Worm (Caenorhabditis elegans) whole organism, L4 larva: Measurements from ENCODE around the gene srx-112.
A peak's percentile ranks its signal among the peaks of the same experiment; 100 is the strongest.

Experiments used
- F44E2.7 ChIP-seq: fragments of 200-800 bp; sonication (Bioruptor generic); IDR thresholded peaks from 2 replicates; pipeline ENCODE4 v2.1.2; 2022; ENCODE audit warnings: missing genetic modification characterization, missing compliant biosample characterization
- F49E8.2 ChIP-seq: sonication (generic microtip); optimal IDR thresholded peaks from 2 replicates; lab custom pipeline; 2016; ENCODE audit warnings: missing compliant biosample characterization, mild to moderate bottlenecking, missing genetic modification characterization, borderline replicate concordance
- R02D3.7 ChIP-seq: fragments of 150-350 bp; sonication (generic microtip); optimal IDR thresholded peaks from 3 replicates; lab custom pipeline; 2014; ENCODE audit warnings: missing biosample characterization, missing genetic modification characterization
- Y48G9A.11 ChIP-seq: fragments of 200-800 bp; sonication (Bioruptor generic); IDR thresholded peaks from 2 replicates; pipeline ENCODE4 v1.3.6; 2022; ENCODE audit warnings: missing genetic modification reagents, missing genetic modification characterization, missing compliant biosample characterization
- aha-1 ChIP-seq: fragments of 150-350 bp; peaks from one replicate; lab custom pipeline; 2014; ENCODE audit warnings: missing biosample characterization, missing genetic modification characterization
- aly-2 ChIP-seq: sonication (generic microtip); optimal IDR thresholded peaks from 2 replicates; lab custom pipeline; 2018; ENCODE audit warnings: missing biosample characterization, missing genetic modification characterization
- ama-1 ChIP-seq: fragments of 150-350 bp; optimal IDR thresholded peaks from 2 replicates; lab custom pipeline; 2014; ENCODE audit warnings: inconsistent platforms, mixed read lengths
- arid-1 ChIP-seq: fragments of 200-800 bp; sonication (Bioruptor generic); conservative IDR thresholded peaks from 2 replicates; pipeline ENCODE4 v1.3.6; 2022; ENCODE audit warnings: missing genetic modification reagents, missing genetic modification characterization, missing compliant biosample characterization
- ceh-20 ChIP-seq: fragments of 200-800 bp; sonication (Bioruptor generic); IDR thresholded peaks from 2 replicates; pipeline ENCODE4 v1.3.6; 2022; ENCODE audit warnings: missing genetic modification reagents, missing genetic modification characterization, missing compliant biosample characterization
- ceh-32 ChIP-seq: sonication (generic microtip); optimal IDR thresholded peaks from 2 replicates; lab custom pipeline; 2016; ENCODE audit warnings: mild to moderate bottlenecking, missing genetic modification characterization, missing compliant biosample characterization; ENCODE audit not compliant: poor library complexity
- ceh-44 ChIP-seq: fragments of 200-800 bp; sonication (Bioruptor generic); IDR thresholded peaks from 2 replicates; pipeline ENCODE4 v1.3.6; 2022; ENCODE audit warnings: missing genetic modification reagents, missing genetic modification characterization, missing compliant biosample characterization
- ceh-82 ChIP-seq: sonication (generic microtip); optimal IDR thresholded peaks from 2 replicates; lab custom pipeline; 2017; ENCODE audit warnings: missing biosample characterization, missing genetic modification characterization
- ces-1 ChIP-seq: fragments of 150-350 bp; sonication (generic microtip); optimal IDR thresholded peaks from 4 replicates; lab custom pipeline; 2014; ENCODE audit warnings: missing biosample characterization, missing genetic modification reagents, missing genetic modification characterization
- cey-2 ChIP-seq: sonication (generic microtip); optimal IDR thresholded peaks from 3 replicates; lab custom pipeline; 2017; ENCODE audit warnings: missing genetic modification characterization, mild to moderate bottlenecking, missing compliant biosample characterization, antibody characterized with exemption, borderline replicate concordance; ENCODE audit not compliant: insufficient read depth
- daf-12 ChIP-seq: fragments of 150-350 bp; optimal IDR thresholded peaks from 2 replicates; lab custom pipeline; 2014; ENCODE audit warnings: missing biosample characterization, missing genetic modification reagents, missing genetic modification characterization
- daf-19 ChIP-seq: fragments of 200-800 bp; sonication (Bioruptor generic); conservative IDR thresholded peaks from 2 replicates; pipeline ENCODE4 v1.3.6; 2022; ENCODE audit warnings: missing genetic modification characterization, missing compliant biosample characterization
- dmd-6 ChIP-seq: fragments of 200-800 bp; sonication (Bioruptor generic); IDR thresholded peaks from 2 replicates; pipeline ENCODE4 v1.3.6; 2022; ENCODE audit warnings: missing genetic modification reagents, missing genetic modification characterization, missing compliant biosample characterization
- dmd-8 ChIP-seq: fragments of 200-800 bp; sonication (Bioruptor generic); IDR thresholded peaks from 2 replicates; pipeline ENCODE4 v1.3.6; 2022; ENCODE audit warnings: missing genetic modification characterization, missing compliant biosample characterization
- dpl-1 ChIP-seq: fragments of 150-350 bp; optimal IDR thresholded peaks from 2 replicates; lab custom pipeline; 2014; ENCODE audit warnings: missing biosample characterization, missing genetic modification reagents, missing genetic modification characterization
- duxl-1 ChIP-seq: sonication (generic microtip); optimal IDR thresholded peaks from 2 replicates; lab custom pipeline; 2016; ENCODE audit warnings: mild to moderate bottlenecking, missing genetic modification characterization, moderate library complexity, missing compliant biosample characterization; ENCODE audit not compliant: poor library complexity
- egl-27 ChIP-seq: sonication (generic microtip); optimal IDR thresholded peaks from 3 replicates; lab custom pipeline; 2017; ENCODE audit warnings: missing biosample characterization, missing genetic modification reagents, missing genetic modification characterization
- hif-1 ChIP-seq, 2 experiments: sonication (generic microtip); optimal IDR thresholded peaks; 2 replicates each; lab custom pipeline; 2016 to 2017; ENCODE audit warnings: missing compliant biosample characterization in 2 of 2, missing genetic modification characterization in 2 of 2, missing genetic modification reagents in 2 of 2, missing genotype in 2 of 2, mild to moderate bottlenecking in 1 of 2
- hlh-30 ChIP-seq: sonication (generic microtip); optimal IDR thresholded peaks from 2 replicates; lab custom pipeline; 2017; ENCODE audit warnings: antibody characterized with exemption, mild to moderate bottlenecking, missing genetic modification characterization, missing compliant biosample characterization; ENCODE audit not compliant: insufficient read depth
- hmg-1.1 ChIP-seq: fragments of 200-800 bp; sonication (Bioruptor generic); IDR thresholded peaks from 2 replicates; pipeline ENCODE4 v1.3.6; 2022; ENCODE audit warnings: missing genetic modification reagents, missing genetic modification characterization, missing compliant biosample characterization
- jun-1 ChIP-seq: fragments of 150-350 bp; optimal IDR thresholded peaks from 2 replicates; lab custom pipeline; 2014; ENCODE audit warnings: missing biosample characterization, missing genetic modification reagents, missing genetic modification characterization
- lin-1 ChIP-seq: fragments of 200-800 bp; sonication (Bioruptor generic); IDR thresholded peaks from 2 replicates; pipeline ENCODE4 v1.3.6; 2022; ENCODE audit warnings: missing genetic modification reagents, missing genetic modification characterization, missing compliant biosample characterization
- lsy-2 ChIP-seq, 2 experiments: fragments of 150-350 bp in 1 of 2; sonication (generic microtip) in 1 of 2; optimal IDR thresholded peaks; 2 replicates each; lab custom pipeline; 2014 to 2017; ENCODE audit warnings: missing biosample characterization in 2 of 2, missing genetic modification characterization in 2 of 2
- madf-5 ChIP-seq, 2 experiments: fragments of 200-800 bp; sonication (Bioruptor generic); IDR thresholded peaks; 2 replicates each; pipeline ENCODE4 v1.3.6; 2022; ENCODE audit warnings: missing compliant biosample characterization in 2 of 2, missing genetic modification characterization in 2 of 2
- madf-9 ChIP-seq: fragments of 200-800 bp; sonication (Bioruptor generic); conservative IDR thresholded peaks from 2 replicates; pipeline ENCODE4 v1.3.6; 2022; ENCODE audit warnings: missing genetic modification reagents, missing genetic modification characterization, missing compliant biosample characterization
- mdl-1 ChIP-seq, 2 experiments: fragments of 150-350 bp in 1 of 2; sonication (generic microtip) in 1 of 2; optimal IDR thresholded peaks; 2 replicates each; lab custom pipeline; 2014 to 2017; ENCODE audit warnings: missing biosample characterization in 2 of 2, missing genetic modification characterization in 2 of 2
- mep-1 ChIP-seq: fragments of 150-350 bp; sonication (generic microtip); optimal IDR thresholded peaks from 3 replicates; lab custom pipeline; 2014; ENCODE audit warnings: missing biosample characterization, missing genetic modification characterization
- mxl-2 ChIP-seq: fragments of 200-800 bp; sonication (Bioruptor generic); conservative IDR thresholded peaks from 2 replicates; pipeline ENCODE4 v1.3.6; 2022; ENCODE audit warnings: missing genetic modification reagents, missing genetic modification characterization, missing compliant biosample characterization
- nhr-10 ChIP-seq: fragments of 150-350 bp; optimal IDR thresholded peaks from 2 replicates; lab custom pipeline; 2014; ENCODE audit warnings: missing biosample characterization, missing genetic modification characterization
- nhr-102 ChIP-seq: sonication (generic microtip); optimal IDR thresholded peaks from 2 replicates; lab custom pipeline; 2016; ENCODE audit warnings: mild to moderate bottlenecking, missing genetic modification characterization, moderate library complexity, missing compliant biosample characterization
- nhr-11 ChIP-seq: fragments of 150-350 bp; optimal IDR thresholded peaks from 2 replicates; lab custom pipeline; 2014; ENCODE audit warnings: missing biosample characterization, missing genetic modification characterization
- nhr-237 ChIP-seq: sonication (generic microtip); optimal IDR thresholded peaks from 2 replicates; lab custom pipeline; 2017; ENCODE audit warnings: missing biosample characterization, missing genetic modification characterization
- nhr-25 ChIP-seq: sonication (generic microtip); optimal IDR thresholded peaks from 2 replicates; lab custom pipeline; 2017; ENCODE audit warnings: missing genetic modification characterization, mild to moderate bottlenecking, missing compliant biosample characterization, antibody characterized with exemption, moderate library complexity, borderline replicate concordance; ENCODE audit not compliant: insufficient read depth
- nhr-41 ChIP-seq: fragments of 200-800 bp; sonication (Bioruptor generic); IDR thresholded peaks from 2 replicates; pipeline ENCODE4 v1.3.6; 2022; ENCODE audit warnings: missing genetic modification reagents, missing genetic modification characterization, missing compliant biosample characterization
- nhr-42 ChIP-seq: fragments of 200-800 bp; sonication (Bioruptor generic); IDR thresholded peaks from 2 replicates; pipeline ENCODE4 v1.3.6; 2022; ENCODE audit warnings: missing genetic modification characterization, missing compliant biosample characterization
- nhr-48 ChIP-seq: sonication (generic microtip); optimal IDR thresholded peaks from 2 replicates; lab custom pipeline; 2016; ENCODE audit warnings: mild to moderate bottlenecking, missing genetic modification characterization, missing compliant biosample characterization
- nhr-77 ChIP-seq: fragments of 150-350 bp; optimal IDR thresholded peaks from 2 replicates; lab custom pipeline; 2014; ENCODE audit warnings: missing biosample characterization, missing genetic modification characterization
- php-3 ChIP-seq: fragments of 200-800 bp; sonication (Bioruptor generic); IDR thresholded peaks from 2 replicates; pipeline ENCODE4 v1.3.6; 2022; ENCODE audit warnings: missing genetic modification reagents, missing genetic modification characterization, missing compliant biosample characterization
- sdz-12 ChIP-seq: fragments of 200-800 bp; sonication (Bioruptor generic); optimal IDR thresholded peaks from 2 replicates; lab custom pipeline; 2018; ENCODE audit warnings: mild to moderate bottlenecking, missing genetic modification characterization, missing compliant biosample characterization
- skn-1 ChIP-seq: fragments of 150-350 bp; optimal IDR thresholded peaks from 2 replicates; lab custom pipeline; 2014; ENCODE audit warnings: missing biosample characterization, missing genetic modification characterization
- snpc-1.2 ChIP-seq: fragments of 200-800 bp; sonication (Bioruptor generic); IDR thresholded peaks from 2 replicates; pipeline ENCODE4 v1.3.6; 2022; ENCODE audit warnings: missing genetic modification reagents, missing genetic modification characterization, missing compliant biosample characterization
- snpc-4 ChIP-seq: fragments of 150-350 bp; optimal IDR thresholded peaks from 2 replicates; lab custom pipeline; 2014; ENCODE audit warnings: missing biosample characterization, missing genetic modification characterization
- spr-3 ChIP-seq: fragments of 200-800 bp; sonication (Bioruptor generic); optimal IDR thresholded peaks from 2 replicates; lab custom pipeline; 2018; ENCODE audit warnings: mild to moderate bottlenecking, missing genetic modification characterization, missing compliant biosample characterization
- tag-97 ChIP-seq: fragments of 200-800 bp; sonication (Bioruptor generic); IDR thresholded peaks from 2 replicates; pipeline ENCODE4 v1.3.6; 2022; ENCODE audit warnings: missing genetic modification characterization, missing compliant biosample characterization
- unc-62 ChIP-seq, 3 experiments: fragments of 150-350 bp in 1 of 3; sonication (generic microtip); optimal IDR thresholded peaks in 2 of 3; peaks in 1 of 3; 1 replicate in 1 of 3; 2 replicates in 2 of 3; lab custom pipeline; 2014 to 2017; ENCODE audit warnings: missing biosample characterization in 3 of 3, missing genetic modification characterization in 3 of 3, missing genetic modification reagents in 3 of 3, missing genotype in 1 of 3
- zag-1 ChIP-seq: fragments of 150-350 bp; optimal IDR thresholded peaks from 2 replicates; lab custom pipeline; 2014; ENCODE audit warnings: missing biosample characterization, missing genetic modification characterization
- ztf-7 ChIP-seq: fragments of 150-350 bp; optimal IDR thresholded peaks from 2 replicates; lab custom pipeline; 2014; ENCODE audit warnings: missing biosample characterization, missing genetic modification characterization

The srx-112 gene

DNA sequence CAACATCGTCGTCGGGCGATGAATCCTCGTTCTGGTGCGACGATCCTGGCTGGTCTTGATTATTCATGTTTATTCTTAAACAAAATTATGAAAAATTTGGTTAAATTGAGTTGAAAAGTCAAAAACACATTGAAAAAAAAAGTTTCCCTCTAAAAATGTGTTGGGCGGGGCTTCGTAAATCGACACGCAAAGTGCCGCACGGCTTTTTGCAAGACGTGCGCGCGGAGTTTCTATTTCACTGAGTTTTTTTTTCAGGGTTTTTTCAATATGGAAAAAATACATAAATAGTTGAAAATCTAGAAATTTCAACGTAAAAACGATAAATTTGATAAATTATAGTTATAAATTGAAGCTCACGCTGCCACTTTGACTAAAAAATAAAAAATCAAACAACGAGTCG lies 43.7 kb upstream of the srx-112 start, which contains the start of gene F54D10.5 (continued):
- TF ChIP-seq daf-19 (GFP tag; lab: Robert Waterston, UW) (no peak), nhr-10 (tag; lab: Kevin White, UChicago) (no peak), skn-1 (tag; lab: Kevin White, UChicago) (no peak), nhr-237 (tag; lab: Kevin White, UChicago) (no peak), cey-2 (tag; lab: Kevin White, UChicago) (no peak), madf-9 (GFP tag; lab: Robert Waterston, UW) (no peak), lin-1 (GFP tag; lab: Robert Waterston, UW) (no peak), hif-1 (tag; optimal IDR thresholded peaks at IDR 0.05; lab: Kevin White, UChicago) (peak in 1 of 2 experiments; percentile 18), nhr-11 (tag; lab: Kevin White, UChicago) (no peak), F44E2.7 (GFP tag; lab: Robert Waterston, UW) (no peak), ztf-7 (tag; lab: Kevin White, UChicago) (no peak), Y48G9A.11 (GFP tag; lab: Robert Waterston, UW) (no peak), mxl-2 (no peak), hmg-1.1 (GFP tag; lab: Robert Waterston, UW) (peak; percentile 51; the same call in 1 of the 2 replicates), spr-3 (no peak), nhr-77 (tag; lab: Kevin White, UChicago) (peak; percentile 12), ceh-20 (no peak), snpc-4 (no peak), nhr-25 (no peak), lsy-2 (tag; optimal IDR thresholded peaks at IDR 0.05; lab: Kevin White, UChicago) (no peak), ces-1 (GFP tag; lab: Kevin White, UChicago) (no peak), ama-1 (no peak), nhr-42 (no peak), php-3 (GFP tag; lab: Robert Waterston, UW) (no peak), aha-1 (tag; lab: Kevin White, UChicago) (peak; percentile 93), dmd-6 (no peak), F49E8.2 (tag; lab: Kevin White, UChicago) (no peak), dmd-8 (GFP tag; lab: Robert Waterston, UW) (no peak), daf-12 (tag; lab: Kevin White, UChicago) (no peak), jun-1 (no peak), ceh-32 (tag; lab: Kevin White, UChicago) (no peak), snpc-1.2 (GFP tag; lab: Robert Waterston, UW) (no peak), unc-62 (GFP tag; optimal IDR thresholded peaks at IDR 0.05 in 1 of 2; lab: Kevin White, UChicago) (no peak), unc-62 (tag; optimal IDR thresholded peaks at IDR 0.05; lab: Kevin White, UChicago) (no peak), R02D3.7 (peak; percentile 95), ceh-82 (tag; lab: Kevin White, UChicago) (no peak), hlh-30 (no peak), zag-1 (tag; lab: Kevin White, UChicago) (no peak), mdl-1 (tag; optimal IDR thresholded peaks at IDR 0.05; lab: Kevin White, UChicago) (peak in 1 of 2 experiments; percentile 12), dpl-1 (GFP tag; lab: Kevin White, UChicago) (peak; percentile 95), duxl-1 (tag; lab: Kevin White, UChicago) (peak; percentile 84), egl-27 (no peak), arid-1 (GFP tag; lab: Robert Waterston, UW) (no peak), nhr-48 (tag; lab: Kevin White, UChicago) (no peak), ceh-44 (no peak), sdz-12 (no peak), aly-2 (tag; lab: Kevin White, UChicago) (no peak), nhr-102 (tag; lab: Kevin White, UChicago) (no peak), madf-5 (GFP tag; IDR thresholded peaks at IDR 0.05; lab: Robert Waterston, UW) (no peak), nhr-41 (GFP tag; lab: Robert Waterston, UW) (no peak), tag-97 (no peak), mep-1 (tag; lab: Kevin White, UChicago) (no peak)
